Worm (Caenorhabditis elegans) whole organism, late embryonic: Measurements from ENCODE around the gene F17H10.4.

Experiments used
- C08G9.2 ChIP-seq: sonication (generic microtip); optimal IDR thresholded peaks from 2 replicates; lab custom pipeline; 2016; ENCODE audit warnings: mild to moderate bottlenecking, missing genetic modification characterization, moderate library complexity, missing compliant biosample characterization
- C38D4.7 ChIP-seq: fragments of 200-800 bp; sonication (Bioruptor generic); optimal IDR thresholded peaks from 2 replicates; lab custom pipeline; 2018; ENCODE audit warnings: mild to moderate bottlenecking, missing genetic modification characterization, moderate library complexity, missing compliant biosample characterization
- F13H6.1 ChIP-seq: sonication (generic microtip); optimal IDR thresholded peaks from 2 replicates; lab custom pipeline; 2016; ENCODE audit warnings: missing genetic modification characterization, missing compliant biosample characterization
- K02D7.2 ChIP-seq: sonication (generic microtip); optimal IDR thresholded peaks from 2 replicates; lab custom pipeline; 2017; ENCODE audit warnings: mild to moderate bottlenecking, missing genetic modification characterization, missing compliant biosample characterization
- T23F11.4 ChIP-seq: fragments of 200-800 bp; sonication (Bioruptor generic); optimal IDR thresholded peaks from 2 replicates; lab custom pipeline; 2018; ENCODE audit warnings: mild to moderate bottlenecking, missing genetic modification characterization, missing compliant biosample characterization
- Y22D7AL.16 ChIP-seq: sonication (generic microtip); optimal IDR thresholded peaks from 2 replicates; lab custom pipeline; 2016; ENCODE audit warnings: missing genetic modification characterization, missing compliant biosample characterization
- ahr-1 ChIP-seq: sonication (generic microtip); optimal IDR thresholded peaks from 2 replicates; lab custom pipeline; 2016; ENCODE audit warnings: missing genetic modification characterization, missing compliant biosample characterization
- ama-1 ChIP-seq: fragments of 150-350 bp; optimal IDR thresholded peaks from 2 replicates; lab custom pipeline; 2014
- ceh-14 ChIP-seq: sonication (generic microtip); optimal IDR thresholded peaks from 2 replicates; lab custom pipeline; 2016; ENCODE audit warnings: missing genotype, missing genetic modification characterization, missing compliant biosample characterization
- ceh-18 ChIP-seq: sonication (generic microtip); optimal IDR thresholded peaks from 2 replicates; lab custom pipeline; 2016; ENCODE audit warnings: missing genetic modification characterization, missing compliant biosample characterization
- ceh-19 ChIP-seq: fragments of 200-800 bp; sonication (Bioruptor generic); optimal IDR thresholded peaks from 2 replicates; lab custom pipeline; 2018; ENCODE audit warnings: mild to moderate bottlenecking, missing genetic modification characterization, missing compliant biosample characterization
- ceh-22 ChIP-seq: sonication (generic microtip); optimal IDR thresholded peaks from 2 replicates; lab custom pipeline; 2017; ENCODE audit warnings: missing biosample characterization, missing genetic modification characterization
- ceh-24 ChIP-seq: sonication (generic microtip); optimal IDR thresholded peaks from 2 replicates; lab custom pipeline; 2016; ENCODE audit warnings: mild to moderate bottlenecking, missing genetic modification characterization, missing compliant biosample characterization
- ceh-30 ChIP-seq: fragments of 150-350 bp; optimal IDR thresholded peaks from 2 replicates; lab custom pipeline; 2014; ENCODE audit warnings: missing biosample characterization, missing genetic modification characterization
- ceh-31 ChIP-seq: sonication (generic microtip); optimal IDR thresholded peaks from 2 replicates; lab custom pipeline; 2016; ENCODE audit warnings: missing genetic modification characterization, missing compliant biosample characterization
- ceh-45 ChIP-seq: fragments of 200-800 bp; sonication (Bioruptor generic); IDR thresholded peaks from 2 replicates; pipeline ENCODE4 v1.3.6; 2022; ENCODE audit warnings: missing genetic modification reagents, missing genetic modification characterization, missing compliant biosample characterization
- ceh-48 ChIP-seq: sonication (generic microtip); optimal IDR thresholded peaks from 2 replicates; lab custom pipeline; 2016; ENCODE audit warnings: missing genetic modification characterization, inconsistent platforms, missing compliant biosample characterization
- ceh-6 ChIP-seq: fragments of 200-800 bp; sonication (Bioruptor generic); optimal IDR thresholded peaks from 2 replicates; lab custom pipeline; 2018; ENCODE audit warnings: mild to moderate bottlenecking, missing genetic modification characterization, missing compliant biosample characterization
- ceh-9 ChIP-seq: sonication (generic microtip); optimal IDR thresholded peaks from 2 replicates; lab custom pipeline; 2016; ENCODE audit warnings: mild to moderate bottlenecking, missing genetic modification characterization, inconsistent platforms, missing compliant biosample characterization
- dmd-4 ChIP-seq: sonication (generic microtip); optimal IDR thresholded peaks from 2 replicates; lab custom pipeline; 2016; ENCODE audit warnings: borderline replicate concordance, missing genetic modification characterization, missing compliant biosample characterization
- dve-1 ChIP-seq: sonication (generic microtip); optimal IDR thresholded peaks from 2 replicates; lab custom pipeline; 2017; ENCODE audit warnings: antibody characterized with exemption, mild to moderate bottlenecking, missing genetic modification characterization, missing compliant biosample characterization
- elt-2 ChIP-seq: sonication (generic microtip); optimal IDR thresholded peaks from 2 replicates; lab custom pipeline; 2016; ENCODE audit warnings: missing genetic modification reagents, missing genetic modification characterization, missing compliant biosample characterization
- elt-4 ChIP-seq: sonication (generic microtip); optimal IDR thresholded peaks from 2 replicates; lab custom pipeline; 2016; ENCODE audit warnings: missing genetic modification characterization, missing compliant biosample characterization
- ets-4 ChIP-seq: sonication (generic microtip); optimal IDR thresholded peaks from 2 replicates; lab custom pipeline; 2016; ENCODE audit warnings: missing genetic modification characterization, missing compliant biosample characterization
- eyg-1 ChIP-seq: sonication (generic microtip); optimal IDR thresholded peaks from 2 replicates; lab custom pipeline; 2016; ENCODE audit warnings: missing genotype, missing genetic modification characterization, missing compliant biosample characterization
- fkh-10 ChIP-seq: fragments of 150-350 bp; optimal IDR thresholded peaks from 2 replicates; lab custom pipeline; 2014; ENCODE audit warnings: missing biosample characterization, missing genetic modification reagents, missing genetic modification characterization
- fkh-6 ChIP-seq: sonication (generic microtip); optimal IDR thresholded peaks from 2 replicates; lab custom pipeline; 2016; ENCODE audit warnings: missing genetic modification characterization, missing compliant biosample characterization
- hlh-13 ChIP-seq: fragments of 200-800 bp; sonication (Bioruptor generic); optimal IDR thresholded peaks from 2 replicates; lab custom pipeline; 2018; ENCODE audit warnings: mild to moderate bottlenecking, missing genetic modification characterization, missing compliant biosample characterization
- hlh-15 ChIP-seq: sonication (generic microtip); optimal IDR thresholded peaks from 2 replicates; lab custom pipeline; 2016; ENCODE audit warnings: missing genetic modification characterization, missing compliant biosample characterization
- hlh-30 ChIP-seq: sonication (generic microtip); optimal IDR thresholded peaks from 2 replicates; lab custom pipeline; 2017; ENCODE audit warnings: antibody characterized with exemption, missing genetic modification characterization, missing compliant biosample characterization; ENCODE audit not compliant: insufficient read depth
- hlh-6 ChIP-seq: sonication (generic microtip); optimal IDR thresholded peaks from 2 replicates; lab custom pipeline; 2016; ENCODE audit warnings: missing genotype, missing genetic modification characterization, missing compliant biosample characterization
- hlh-8 ChIP-seq: sonication (generic microtip); optimal IDR thresholded peaks from 2 replicates; lab custom pipeline; 2016; ENCODE audit warnings: missing genotype, missing genetic modification characterization, missing compliant biosample characterization
- lim-6 ChIP-seq: sonication (generic microtip); optimal IDR thresholded peaks from 2 replicates; lab custom pipeline; 2016; ENCODE audit warnings: missing genetic modification characterization, missing compliant biosample characterization
- lin-11 ChIP-seq: fragments of 200-800 bp; sonication (Bioruptor generic); optimal IDR thresholded peaks from 2 replicates; lab custom pipeline; 2018; ENCODE audit warnings: mild to moderate bottlenecking, missing genetic modification characterization, missing compliant biosample characterization
- madf-2 ChIP-seq: sonication (generic microtip); optimal IDR thresholded peaks from 2 replicates; lab custom pipeline; 2017; ENCODE audit warnings: missing genetic modification characterization, missing compliant biosample characterization
- mec-3 ChIP-seq: sonication (generic microtip); optimal IDR thresholded peaks from 2 replicates; lab custom pipeline; 2016; ENCODE audit warnings: borderline replicate concordance, missing genetic modification characterization, missing compliant biosample characterization
- nhr-11 ChIP-seq: fragments of 150-350 bp; optimal IDR thresholded peaks from 2 replicates; lab custom pipeline; 2014; ENCODE audit warnings: missing biosample characterization, missing genetic modification characterization
- npax-4 ChIP-seq: sonication (generic microtip); optimal IDR thresholded peaks from 2 replicates; lab custom pipeline; 2016; ENCODE audit warnings: missing genetic modification characterization, missing compliant biosample characterization
- odd-2 ChIP-seq: sonication (generic microtip); optimal IDR thresholded peaks from 2 replicates; lab custom pipeline; 2017; ENCODE audit warnings: antibody characterized with exemption, mild to moderate bottlenecking, missing genetic modification characterization, missing compliant biosample characterization
- pag-3 ChIP-seq: sonication (generic microtip); optimal IDR thresholded peaks from 2 replicates; lab custom pipeline; 2016; ENCODE audit warnings: missing compliant biosample characterization, missing genetic modification characterization, borderline replicate concordance
- pat-9 ChIP-seq: fragments of 200-800 bp; sonication (Bioruptor generic); optimal IDR thresholded peaks from 2 replicates; lab custom pipeline; 2018; ENCODE audit warnings: mild to moderate bottlenecking, missing genetic modification characterization, moderate library complexity, missing compliant biosample characterization
- pax-1 ChIP-seq: fragments of 150-350 bp; optimal IDR thresholded peaks from 2 replicates; lab custom pipeline; 2014; ENCODE audit warnings: missing biosample characterization, missing genetic modification characterization
- pha-2 ChIP-seq: sonication (generic microtip); optimal IDR thresholded peaks from 2 replicates; lab custom pipeline; 2017; ENCODE audit warnings: mild to moderate bottlenecking, missing genetic modification characterization, missing compliant biosample characterization
- pha-4 ChIP-seq: fragments of 150-350 bp; optimal IDR thresholded peaks from 2 replicates; lab custom pipeline; 2018; ENCODE audit warnings: missing biosample characterization, missing genetic modification reagents, missing genetic modification characterization
- pqm-1 ChIP-seq: sonication (generic microtip); optimal IDR thresholded peaks from 2 replicates; lab custom pipeline; 2016; ENCODE audit warnings: missing genetic modification characterization, missing compliant biosample characterization
- rnt-1 ChIP-seq: sonication (generic microtip); optimal IDR thresholded peaks from 2 replicates; lab custom pipeline; 2016; ENCODE audit warnings: missing genetic modification characterization, missing compliant biosample characterization
- sox-4 ChIP-seq: sonication (generic microtip); optimal IDR thresholded peaks from 2 replicates; lab custom pipeline; 2017; ENCODE audit warnings: mild to moderate bottlenecking, missing genetic modification characterization, inconsistent platforms, missing compliant biosample characterization
- syd-9 ChIP-seq: sonication (generic microtip); optimal IDR thresholded peaks from 2 replicates; lab custom pipeline; 2016; ENCODE audit warnings: mild to moderate bottlenecking, missing genetic modification characterization, moderate library complexity, missing compliant biosample characterization
- ttx-3 ChIP-seq: sonication (generic microtip); optimal IDR thresholded peaks from 2 replicates; lab custom pipeline; 2016; ENCODE audit warnings: missing genetic modification reagents, missing genetic modification characterization, missing compliant biosample characterization
- unc-42 ChIP-seq: sonication (generic microtip); optimal IDR thresholded peaks from 2 replicates; lab custom pipeline; 2016; ENCODE audit warnings: missing genotype, missing genetic modification characterization, missing compliant biosample characterization
- unc-55 ChIP-seq: sonication (generic microtip); optimal IDR thresholded peaks from 2 replicates; lab custom pipeline; 2017; ENCODE audit warnings: missing biosample characterization, missing genetic modification reagents, missing genetic modification characterization
- zip-5 ChIP-seq: sonication (generic microtip); optimal IDR thresholded peaks from 2 replicates; lab custom pipeline; 2016; ENCODE audit warnings: missing genetic modification characterization, missing compliant biosample characterization

F17H10.4 gene

ce11 chrX:13143762-13144732, 17.7 kb upstream of the F17H10.4 start:
- TF ChIP-seq T23F11.4 (GFP tag; lab: Kevin White, UChicago) = peak; percentile 20
- TF ChIP-seq ets-4 (tag; lab: Kevin White, UChicago) = peak; percentile 20
- no peak for TF ChIP-seq odd-2 (tag; lab: Kevin White, UChicago)
- no peak for TF ChIP-seq nhr-11 (tag; lab: Kevin White, UChicago)
- no peak for TF ChIP-seq fkh-6 (tag; lab: Kevin White, UChicago)
- TF ChIP-seq rnt-1 (tag; lab: Kevin White, UChicago) = peak; percentile 51
- TF ChIP-seq pat-9 (tag; lab: Kevin White, UChicago) = no peak
- TF ChIP-seq F13H6.1 (tag; lab: Kevin White, UChicago) = peak; percentile 15
- peak; percentile 79 for TF ChIP-seq hlh-30 (tag; lab: Kevin White, UChicago)
- TF ChIP-seq dve-1 = no peak
- TF ChIP-seq lim-6 (tag; lab: Kevin White, UChicago) = no peak
- peak; percentile 57 for TF ChIP-seq ceh-19 (GFP tag; lab: Kevin White, UChicago)
- TF ChIP-seq ceh-48 (tag; lab: Kevin White, UChicago) = no peak
- peak; percentile 56 for TF ChIP-seq eyg-1
- no peak for TF ChIP-seq syd-9 (tag; lab: Kevin White, UChicago)
- TF ChIP-seq ceh-22 = peak; percentile 65
- no peak for TF ChIP-seq Y22D7AL.16 (tag; lab: Kevin White, UChicago)
- TF ChIP-seq pax-1 (tag; lab: Kevin White, UChicago) = no peak
- TF ChIP-seq K02D7.2 (tag; lab: Kevin White, UChicago) = no peak
- peak; percentile 77 for TF ChIP-seq ceh-31 (tag; lab: Kevin White, UChicago)
- no peak for TF ChIP-seq ceh-45 (GFP tag; lab: Robert Waterston, UW)
- no peak for TF ChIP-seq fkh-10
- no peak for TF ChIP-seq mec-3 (tag; lab: Kevin White, UChicago)
- no peak for TF ChIP-seq sox-4 (tag; lab: Kevin White, UChicago)
- no peak for TF ChIP-seq hlh-8
- TF ChIP-seq elt-4 = peak; percentile 67
- peak; percentile 86 for TF ChIP-seq ama-1
- TF ChIP-seq madf-2 (tag; lab: Kevin White, UChicago) = no peak
- no peak for TF ChIP-seq zip-5 (tag; lab: Kevin White, UChicago)
- TF ChIP-seq hlh-6 (tag; lab: Kevin White, UChicago) = peak; percentile 58
- TF ChIP-seq ceh-18 (tag; lab: Kevin White, UChicago) = peak; percentile 47
- TF ChIP-seq hlh-13 = no peak
- TF ChIP-seq unc-55 (GFP tag; lab: Kevin White, UChicago) = no peak
- TF ChIP-seq pag-3 = no peak
- no peak for TF ChIP-seq unc-42 (tag; lab: Kevin White, UChicago)
- no peak for TF ChIP-seq ahr-1 (tag; lab: Kevin White, UChicago)
- no peak for TF ChIP-seq npax-4 (tag; lab: Kevin White, UChicago)
- no peak for TF ChIP-seq hlh-15 (tag; lab: Kevin White, UChicago)
- TF ChIP-seq C08G9.2 = peak; percentile 10
- TF ChIP-seq pha-4 (tag; lab: Kevin White, UChicago) = no peak
- TF ChIP-seq pha-2 = no peak
- TF ChIP-seq ceh-24 (tag; lab: Kevin White, UChicago) = no peak
- TF ChIP-seq C38D4.7 = no peak
- TF ChIP-seq lin-11 (tag; lab: Kevin White, UChicago) = no peak
- no peak for TF ChIP-seq ceh-9
- TF ChIP-seq dmd-4 = peak; percentile 68
- peak; percentile 16 for TF ChIP-seq elt-2
- no peak for TF ChIP-seq pqm-1
- peak; percentile 46 for TF ChIP-seq ceh-6 (GFP tag; lab: Kevin White, UChicago)
- TF ChIP-seq ceh-14 = peak; percentile 18
- TF ChIP-seq ceh-30 (tag; lab: Kevin White, UChicago) = no peak
- TF ChIP-seq ttx-3 (tag; lab: Kevin White, UChicago) = no peak
